Fruit fly (Drosophila melanogaster): ENCODE results near the gene mbo.

The mbo gene

dm6 chr3R:12717588-12718535, 39.0 kb upstream of the mbo start (continued):
- TF ChIP-seq grau (tag; optimal IDR thresholded peaks at IDR 0.05) (peak; percentile 39), nom (GFP tag; optimal IDR thresholded peaks at IDR 0.05) (peak; percentile 33), hbn (GFP tag; IDR thresholded peaks at IDR 0.05; ENCODE audit: partially characterized antibody) (no peak), B-H1 (GFP tag; IDR thresholded peaks at IDR 0.05) (peak; percentile 39; the same call in 2 of the 3 replicates), CG15479 (GFP tag; optimal IDR thresholded peaks at IDR 0.05) (no peak), CG11560 (tag; IDR thresholded peaks at IDR 0.05) (no peak), Dref (GFP tag; IDR thresholded peaks at IDR 0.05) (no peak), Rx (GFP tag; IDR thresholded peaks at IDR 0.05) (peak; percentile 46; the same call in 1 of the 2 replicates), CG18619 (GFP tag; optimal IDR thresholded peaks at IDR 0.05) (peak; percentile 42), CG6654 (GFP tag; optimal IDR thresholded peaks at IDR 0.05) (no peak), CG10543 (GFP tag; optimal IDR thresholded peaks at IDR 0.05) (no peak), CG17361 (GFP tag; IDR thresholded peaks at IDR 0.05) (no peak; the same call in 1 of the 3 replicates), CG11398 (GFP tag; optimal IDR thresholded peaks at IDR 0.05) (peak; percentile 30), tx (GFP tag; optimal IDR thresholded peaks at IDR 0.05) (no peak), dati (GFP tag; IDR thresholded peaks at IDR 0.05) (0 out of 2 replicates have a peak, but pooled peaks have one; percentile 29), gem (tag; optimal IDR thresholded peaks at IDR 0.05) (peak; percentile 68), Ada2b (GFP tag; IDR thresholded peaks at IDR 0.05) (peak; percentile 70), toy (GFP tag; IDR thresholded peaks at IDR 0.05) (no peak), usp (GFP tag; optimal IDR thresholded peaks at IDR 0.05) (no peak), CG11723 (GFP tag; optimal IDR thresholded peaks at IDR 0.05) (peak; percentile 13), odd (GFP tag; optimal IDR thresholded peaks at IDR 0.05) (no peak), chn (GFP tag; optimal IDR thresholded peaks at IDR 0.05) (peak; percentile 53), unc-4 (GFP tag; IDR thresholded peaks at IDR 0.05; ENCODE audit: partially characterized antibody) (no peak), HmgD (GFP tag; optimal IDR thresholded peaks at IDR 0.05) (no peak), ato (GFP tag; IDR thresholded peaks at IDR 0.05; ENCODE audit: partially characterized antibody) (no peak), wor (GFP tag; IDR thresholded peaks at IDR 0.05) (no peak), CG3726 (GFP tag; IDR thresholded peaks at IDR 0.05) (peak; percentile 74; the same call in 2 of the 3 replicates), abd-A (tag; optimal IDR thresholded peaks at IDR 0.05) (no peak), kay (GFP tag; optimal IDR thresholded peaks at IDR 0.05) (peak; percentile 42), CG15011 (GFP tag; optimal IDR thresholded peaks at IDR 0.05) (peak; percentile 39), H2.0 (GFP tag; IDR thresholded peaks at IDR 0.05) (peak; percentile 56), luna (GFP tag; optimal IDR thresholded peaks at IDR 0.05) (peak; percentile 41), pan (optimal IDR thresholded peaks at IDR 0.05) (no peak), pan (GFP tag; optimal IDR thresholded peaks at IDR 0.05 in 1 of 2, IDR thresholded peaks at IDR 0.05 in 1 of 2) (peak in 1 of 2 experiments; percentile 59), fd64A (GFP tag; optimal IDR thresholded peaks at IDR 0.05) (peak; percentile 7), B-H2 (GFP tag; optimal IDR thresholded peaks at IDR 0.05) (no peak), Ptx1 (GFP tag; IDR thresholded peaks at IDR 0.05) (peak; percentile 72; the same call in 1 of the 2 replicates), ham (GFP tag; IDR thresholded peaks at IDR 0.05) (no peak), nau (GFP tag; optimal IDR thresholded peaks at IDR 0.05) (peak; percentile 3), al (GFP tag; IDR thresholded peaks at IDR 0.05) (peak; percentile 44; the same call in 1 of the 2 replicates), CG15073 (GFP tag; optimal IDR thresholded peaks at IDR 0.05) (no peak), CG7372 (GFP tag; IDR thresholded peaks at IDR 0.05) (peak; percentile 26; the same call in 1 of the 2 replicates), Oaz (GFP tag; IDR thresholded peaks at IDR 0.05) (peak; percentile 56), CG9215 (GFP tag; IDR thresholded peaks at IDR 0.05) (peak; percentile 32; the same call in 1 of the 2 replicates), ind (GFP tag; optimal IDR thresholded peaks at IDR 0.05) (peak; percentile 59), CG2120 (GFP tag; optimal IDR thresholded peaks at IDR 0.05) (peak; percentile 80), CG9932 (GFP tag; IDR thresholded peaks at IDR 0.05) (peak; percentile 64), Drgx (GFP tag; IDR thresholded peaks at IDR 0.05) (peak; percentile 68), CG3838 (GFP tag; optimal IDR thresholded peaks at IDR 0.05) (no peak)
